Fruit fly (Drosophila melanogaster): Measurements from ENCODE around the gene Kmn1.
A peak's percentile ranks its signal among the peaks of the same experiment; 100 is the strongest.

Kmn1 gene

DNA sequence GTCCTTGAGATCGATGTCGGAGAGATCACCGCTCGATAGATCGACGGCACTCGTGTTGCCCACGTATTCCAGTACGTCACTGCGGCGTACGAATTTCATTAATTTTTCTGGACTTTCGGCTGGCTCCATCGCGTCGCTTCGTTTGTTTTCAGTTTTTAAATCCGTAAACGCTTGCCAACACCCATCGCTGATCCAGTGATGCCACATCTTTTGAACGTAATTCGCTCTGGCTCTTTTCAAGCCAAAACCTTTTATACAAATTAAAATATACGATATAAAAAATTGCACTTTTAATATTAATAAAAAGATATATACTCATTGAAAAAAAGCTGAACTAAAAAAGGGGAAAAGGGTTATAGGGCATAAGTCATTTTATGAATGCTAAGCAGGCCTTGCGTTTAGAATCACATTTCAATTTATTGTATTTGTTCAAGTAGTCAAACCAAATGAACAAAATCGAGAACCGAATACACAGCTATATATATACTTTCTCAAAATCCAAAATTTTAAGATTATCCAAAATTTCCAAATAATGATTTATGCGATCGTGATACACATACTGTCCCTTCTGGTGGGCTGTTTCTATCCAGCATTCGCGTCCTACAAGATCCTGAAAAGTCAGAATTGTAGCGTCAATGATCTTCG, at the start of gene Kmn1, which contains the start of gene Reepl1:
Gene Kmn1 (minus strand): TSS at position 173 of the 645 bp plus-strand sequence.
Gene Reepl1 (plus strand): TSS at position 438 of the 645 bp plus-strand sequence.
- TF ChIP-seq CG15710 (tag; optimal IDR thresholded peaks at IDR 0.05) (no peak), Ets98B (GFP tag; IDR thresholded peaks at IDR 0.05) (no peak), CG12605 (GFP tag; IDR thresholded peaks at IDR 0.05) (no peak), CG32121 (GFP tag; IDR thresholded peaks at IDR 0.05) (no peak), CG10348 (GFP tag; IDR thresholded peaks at IDR 0.05) (no peak), gl (tag; optimal IDR thresholded peaks at IDR 0.05) (no peak), Pif1A (GFP tag; optimal IDR thresholded peaks at IDR 0.05) (no peak), CG4496 (GFP tag; IDR thresholded peaks at IDR 0.05) (no peak)

DNA sequence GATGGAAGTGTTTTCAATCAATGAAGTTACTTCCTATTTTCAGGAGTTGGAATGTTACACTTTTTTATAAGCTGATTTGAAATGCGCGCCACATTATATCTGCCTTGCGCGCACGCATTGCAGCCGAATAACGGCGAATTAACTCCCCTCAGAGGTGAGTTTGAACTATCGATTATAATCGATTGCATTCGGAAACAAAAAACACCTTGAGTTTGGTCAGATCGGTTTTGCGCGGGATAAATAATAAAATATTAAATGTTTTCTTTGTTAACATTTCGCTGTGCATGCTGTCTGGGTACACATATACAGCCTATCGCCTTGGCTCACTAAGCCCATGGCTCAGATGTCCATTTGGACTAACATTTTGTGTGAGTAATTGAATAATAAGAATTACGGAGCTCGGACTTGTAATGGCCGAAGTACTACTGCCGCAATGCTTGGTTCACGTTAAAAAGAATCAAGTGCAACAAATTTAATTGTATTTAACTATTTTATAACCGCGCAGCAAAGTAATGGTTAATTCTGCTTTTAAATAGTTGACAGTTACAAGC, 49.1 kb upstream of the Kmn1 start:
- TF ChIP-seq Snoo (tag; optimal IDR thresholded peaks at IDR 0.05) (no peak), CG17806 (tag; optimal IDR thresholded peaks at IDR 0.05) (no peak)

- no peak for TF ChIP-seq CG10348 (GFP tag; IDR thresholded peaks at IDR 0.05)
- no peak for TF ChIP-seq Pif1B (GFP tag; optimal IDR thresholded peaks at IDR 0.05)
- no peak for TF ChIP-seq CG13204 (GFP tag; optimal IDR thresholded peaks at IDR 0.05)
- no peak for TF ChIP-seq CG12605 (GFP tag; IDR thresholded peaks at IDR 0.05)
- TF ChIP-seq fd96Ca (GFP tag; IDR thresholded peaks at IDR 0.05) = no peak
- no peak for TF ChIP-seq Ets98B (GFP tag; IDR thresholded peaks at IDR 0.05)
- TF ChIP-seq D1 (tag; optimal IDR thresholded peaks at IDR 0.05) = no peak
- no peak for TF ChIP-seq Pif1A (GFP tag; optimal IDR thresholded peaks at IDR 0.05)
- TF ChIP-seq CG9948 (tag; optimal IDR thresholded peaks at IDR 0.05) = no peak
- no peak for TF ChIP-seq CG4496 (GFP tag; IDR thresholded peaks at IDR 0.05)
- TF ChIP-seq gl (tag; optimal IDR thresholded peaks at IDR 0.05) = no peak
- TF ChIP-seq CG32121 (GFP tag; IDR thresholded peaks at IDR 0.05) = no peak
- no peak for TF ChIP-seq CG14655 (GFP tag; optimal IDR thresholded peaks at IDR 0.05)
- TF ChIP-seq CG15710 (tag; optimal IDR thresholded peaks at IDR 0.05) = no peak
- TF ChIP-seq rn (GFP tag; IDR thresholded peaks at IDR 0.05) = no peak
- TF ChIP-seq CG8159 (tag; optimal IDR thresholded peaks at IDR 0.05) = no peak
- TF ChIP-seq CG34367 (tag; optimal IDR thresholded peaks at IDR 0.05) = no peak
- TF ChIP-seq CG17806 (tag; optimal IDR thresholded peaks at IDR 0.05) = no peak
These were observed 48.3 kb upstream of the Kmn1 start for dm6 chrX:11620527-11620926.

DNA sequence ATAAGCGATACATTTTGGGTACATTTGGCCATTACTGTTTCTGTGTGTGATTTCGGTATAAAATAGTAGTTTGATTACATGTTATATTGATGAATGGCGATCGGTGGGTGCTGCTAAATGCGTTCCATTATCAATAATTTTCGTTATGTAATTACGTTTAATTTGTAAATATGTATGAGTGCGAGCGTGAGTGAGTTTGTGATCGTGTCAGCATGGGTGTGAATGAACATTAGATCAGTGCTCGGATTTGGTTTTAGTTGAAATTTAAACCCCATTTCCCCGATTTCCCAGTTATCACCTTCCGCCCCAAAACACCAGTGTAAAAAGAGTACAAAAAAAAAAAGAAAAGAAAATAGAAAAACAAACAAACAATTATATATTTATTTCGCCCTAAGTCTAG, 47.4 kb upstream of the Kmn1 start:
- TF ChIP-seq CG17806 (tag; optimal IDR thresholded peaks at IDR 0.05) (no peak), CG12605 (GFP tag; IDR thresholded peaks at IDR 0.05) (no peak), Pif1B (GFP tag; optimal IDR thresholded peaks at IDR 0.05) (no peak), Snoo (tag; optimal IDR thresholded peaks at IDR 0.05) (no peak), D1 (tag; optimal IDR thresholded peaks at IDR 0.05) (no peak), CG8301 (tag; optimal IDR thresholded peaks at IDR 0.05) (no peak)

DNA sequence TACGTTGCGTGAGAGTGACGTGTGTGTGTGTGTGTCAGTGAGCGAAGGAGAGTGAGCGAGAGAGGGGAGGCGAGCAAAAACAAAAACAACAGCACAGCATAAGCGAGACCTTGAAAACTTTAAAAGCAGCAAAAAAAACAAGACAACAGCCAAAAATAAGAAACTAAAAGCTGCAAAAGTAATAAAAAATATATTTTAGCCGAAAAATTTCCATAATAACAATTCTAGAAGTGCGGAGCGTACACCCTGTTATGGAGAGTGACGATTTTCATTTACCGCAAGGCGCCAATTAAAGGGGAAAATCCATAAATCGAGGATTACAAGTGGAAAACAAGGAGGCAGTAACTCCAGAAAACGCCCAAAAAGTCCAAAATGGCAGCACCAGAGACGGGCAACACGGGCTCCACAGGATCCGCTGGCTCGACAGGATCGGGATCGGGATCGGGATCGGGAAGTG, 44.3 kb upstream of the Kmn1 start:
- TF ChIP-seq CG12605 (GFP tag; IDR thresholded peaks at IDR 0.05) (peak; percentile 44), CG34367 (tag; optimal IDR thresholded peaks at IDR 0.05) (no peak), CG4496 (GFP tag; IDR thresholded peaks at IDR 0.05) (0 out of 3 replicates have a peak, but pooled peaks have one; percentile 33)

dm6 chrX:11615652-11616495, 43.6 kb upstream of the Kmn1 start, which contains the start of the genes RPA3 and Met:
TSS of gene RPA3 (minus strand) at chrX:11615840.
TSS of gene Met (plus strand) at chrX:11616124.
- TF ChIP-seq CG34367 (tag; optimal IDR thresholded peaks at IDR 0.05) (peak; percentile 6), CG15710 (tag; optimal IDR thresholded peaks at IDR 0.05) (no peak)

DNA sequence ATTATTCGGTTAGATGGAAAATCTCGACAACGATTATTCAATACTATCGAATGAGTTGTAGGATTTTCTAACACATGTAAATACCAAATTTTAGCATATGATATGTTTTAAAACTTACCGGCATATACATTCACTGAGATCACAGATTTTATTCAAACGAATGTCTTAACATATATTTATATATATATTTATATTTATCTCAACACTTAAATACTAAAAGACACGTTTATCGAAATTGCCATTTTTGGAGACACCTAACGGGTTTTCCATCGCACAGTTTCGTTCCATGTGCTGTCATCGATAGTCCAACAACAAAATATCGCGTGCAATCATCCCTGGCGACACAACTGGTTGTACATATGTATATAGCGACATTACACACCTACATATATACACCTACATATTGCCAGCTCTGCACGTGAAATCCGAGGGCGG, 39.4 kb upstream of the Kmn1 start, which contains the start of the genes CG2247 and CG1703:
Gene CG2247 (minus strand): TSS at position 8 of the 435 bp plus-strand sequence.
Gene CG1703 (plus strand): TSS at position 283 of the 435 bp plus-strand sequence.
- TF ChIP-seq CG15710 (tag; optimal IDR thresholded peaks at IDR 0.05) (no peak), Snoo (tag; optimal IDR thresholded peaks at IDR 0.05) (no peak), gl (tag; optimal IDR thresholded peaks at IDR 0.05) (no peak), CG13204 (GFP tag; optimal IDR thresholded peaks at IDR 0.05) (no peak), CG4496 (GFP tag; IDR thresholded peaks at IDR 0.05) (no peak), CG10348 (GFP tag; IDR thresholded peaks at IDR 0.05) (no peak), CG17806 (tag; optimal IDR thresholded peaks at IDR 0.05) (no peak), CG8159 (tag; optimal IDR thresholded peaks at IDR 0.05) (no peak), Ets98B (GFP tag; IDR thresholded peaks at IDR 0.05) (no peak), fd96Ca (GFP tag; IDR thresholded peaks at IDR 0.05) (no peak), D1 (tag; optimal IDR thresholded peaks at IDR 0.05) (no peak), EcR (GFP tag; optimal IDR thresholded peaks at IDR 0.05) (no peak), rn (GFP tag; IDR thresholded peaks at IDR 0.05) (no peak), Pif1B (GFP tag; optimal IDR thresholded peaks at IDR 0.05) (no peak), CG32121 (GFP tag; IDR thresholded peaks at IDR 0.05) (no peak), CG14655 (GFP tag; optimal IDR thresholded peaks at IDR 0.05) (no peak), CG34367 (tag; optimal IDR thresholded peaks at IDR 0.05) (no peak), CG12605 (GFP tag; IDR thresholded peaks at IDR 0.05) (no peak), CG8301 (tag; optimal IDR thresholded peaks at IDR 0.05) (no peak), CG9948 (tag; optimal IDR thresholded peaks at IDR 0.05) (no peak)

Data from whole organism, pupa.